Worm (Caenorhabditis elegans): Measurements from ENCODE around the gene ceh-32.

The ceh-32 gene

ce11 chrV:11664875-11665384 lies 40.3 kb downstream of the ceh-32 start, which contains the start of gene ceh-27:
Gene ceh-27, minus strand, starts transcription at chrV:11665102.
- no peak for TF ChIP-seq dmd-9 (GFP tag; IDR thresholded peaks at IDR 0.05)
- peak; percentile 52 for TF ChIP-seq fkh-10 (GFP tag; optimal IDR thresholded peaks at IDR 0.05)
- TF ChIP-seq zag-1 (tag; optimal IDR thresholded peaks at IDR 0.05) = no peak
- TF ChIP-seq ceh-32 (tag; optimal IDR thresholded peaks at IDR 0.05; ENCODE audit: poor library complexity) = no peak
- no peak for TF ChIP-seq unc-130 (GFP tag; optimal IDR thresholded peaks at IDR 0.05)
- 0 out of 2 replicates have a peak, but pooled peaks have one; percentile 10 for TF ChIP-seq lim-7 (GFP tag; IDR thresholded peaks at IDR 0.05)

- TF ChIP-seq nhr-6 (tag; optimal IDR thresholded peaks at IDR 0.05) (no peak), lsy-2 (tag; optimal IDR thresholded peaks at IDR 0.05) (no peak), unc-62 (GFP tag; optimal IDR thresholded peaks at IDR 0.05 in 1 of 2) (no peak), unc-62 (tag; optimal IDR thresholded peaks at IDR 0.05) (no peak), dmd-9 (GFP tag; IDR thresholded peaks at IDR 0.05) (no peak), php-3 (GFP tag; IDR thresholded peaks at IDR 0.05) (no peak), hlh-11 (tag; optimal IDR thresholded peaks at IDR 0.05) (no peak), nhr-28 (tag; optimal IDR thresholded peaks at IDR 0.05) (no peak)
These were observed 44.6 kb downstream of the ceh-32 start for ce11 chrV:11660566-11660965.

ce11 chrV:11656469-11656868 lies 48.7 kb downstream of the ceh-32 start:
- TF ChIP-seq nhr-42 (GFP tag; IDR thresholded peaks at IDR 0.05) (no peak), ZK546.5 (tag; optimal IDR thresholded peaks at IDR 0.05) (no peak), dmd-9 (GFP tag; IDR thresholded peaks at IDR 0.05) (no peak), aly-2 (tag; optimal IDR thresholded peaks at IDR 0.05) (no peak), snpc-4 (tag; optimal IDR thresholded peaks at IDR 0.05) (no peak), saeg-2 (GFP tag; IDR thresholded peaks at IDR 0.05) (no peak), hlh-11 (tag; optimal IDR thresholded peaks at IDR 0.05) (no peak), nhr-76 (tag; optimal IDR thresholded peaks at IDR 0.05) (no peak), Y48G9A.11 (GFP tag; IDR thresholded peaks at IDR 0.05) (no peak), rbr-2 (tag; optimal IDR thresholded peaks at IDR 0.05) (no peak), unc-39 (tag; optimal IDR thresholded peaks at IDR 0.05) (no peak), skn-1 (tag; optimal IDR thresholded peaks at IDR 0.05) (no peak), daf-12 (tag; optimal IDR thresholded peaks at IDR 0.05) (no peak), Y5F2A.4 (GFP tag; optimal IDR thresholded peaks at IDR 0.05) (no peak)

ce11 chrV:11653095-11653494 lies 52.1 kb downstream of the ceh-32 start:
- TF ChIP-seq unc-62 (GFP tag; optimal IDR thresholded peaks at IDR 0.05 in 1 of 2) = peak in 1 of 2 experiments; percentile 96
- TF ChIP-seq unc-62 (tag; optimal IDR thresholded peaks at IDR 0.05) = no peak
- TF ChIP-seq nhr-77 (tag; optimal IDR thresholded peaks at IDR 0.05) = no peak

Data from whole organism, L4 larva.